Worm (Caenorhabditis elegans) whole organism, young adult: ENCODE data around the gene rme-1.

Source experiments
- B0019.2 ChIP-seq: fragments of 200-800 bp; sonication (Bioruptor generic); conservative IDR thresholded peaks from 2 replicates; pipeline ENCODE4 v1.3.6; 2022; ENCODE audit warnings: missing genetic modification reagents, missing genetic modification characterization, missing compliant biosample characterization
- B0035.1 ChIP-seq: sonication (generic microtip); optimal IDR thresholded peaks from 2 replicates; lab custom pipeline; 2016; ENCODE audit warnings: missing genetic modification characterization, mild to moderate bottlenecking, missing compliant biosample characterization, missing genotype, missing genetic modification reagents
- C06A6.2 ChIP-seq: fragments of 200-800 bp; sonication (Bioruptor generic); conservative IDR thresholded peaks from 2 replicates; pipeline ENCODE4 v1.3.6; 2022; ENCODE audit warnings: missing genetic modification characterization, missing compliant biosample characterization
- C17E4.6 ChIP-seq: fragments of 200-800 bp; sonication (Bioruptor generic); IDR thresholded peaks from 2 replicates; pipeline ENCODE4 v1.3.6; 2022; ENCODE audit warnings: missing genetic modification reagents, missing genetic modification characterization, missing compliant biosample characterization
- F10E7.11 ChIP-seq: sonication (generic microtip); optimal IDR thresholded peaks from 2 replicates; lab custom pipeline; 2017; ENCODE audit warnings: mild to moderate bottlenecking, missing genetic modification characterization, moderate library complexity, missing compliant biosample characterization
- F22D6.2 ChIP-seq: sonication (generic microtip); optimal IDR thresholded peaks from 2 replicates; lab custom pipeline; 2016; ENCODE audit warnings: mild to moderate bottlenecking, missing genetic modification characterization, missing compliant biosample characterization
- F39B2.1 ChIP-seq: fragments of 200-800 bp; sonication (Bioruptor generic); IDR thresholded peaks from 2 replicates; pipeline ENCODE4 v1.3.6; 2022; ENCODE audit warnings: missing genetic modification reagents, missing genetic modification characterization, missing compliant biosample characterization
- F57A8.1 ChIP-seq: fragments of 200-800 bp; sonication (Bioruptor generic); optimal IDR thresholded peaks from 2 replicates; lab custom pipeline; 2018; ENCODE audit warnings: mild to moderate bottlenecking, missing genetic modification characterization, moderate library complexity, missing compliant biosample characterization
- K11D2.4 ChIP-seq: fragments of 200-800 bp; sonication (Bioruptor generic); IDR thresholded peaks from 2 replicates; pipeline ENCODE4 v1.3.6; 2022; ENCODE audit warnings: missing genetic modification reagents, missing genetic modification characterization, missing compliant biosample characterization
- K12H6.12 ChIP-seq: fragments of 200-800 bp; sonication (Bioruptor generic); optimal IDR thresholded peaks from 2 replicates; lab custom pipeline; 2018; ENCODE audit warnings: mild to moderate bottlenecking, missing genetic modification characterization, missing compliant biosample characterization
- Y56A3A.18 ChIP-seq: fragments of 200-800 bp; sonication (Bioruptor generic); IDR thresholded peaks from 2 replicates; pipeline ENCODE4 v1.3.6; 2022; ENCODE audit warnings: missing genetic modification reagents, missing genetic modification characterization, missing compliant biosample characterization
- akir-1 ChIP-seq: fragments of 200-800 bp; sonication (Bioruptor generic); optimal IDR thresholded peaks from 2 replicates; lab custom pipeline; 2018; ENCODE audit warnings: mild to moderate bottlenecking, missing genetic modification characterization, moderate library complexity, missing compliant biosample characterization
- ama-1 ChIP-seq, 3 experiments: fragments of 150-350 bp in 1 of 3; sonication (generic microtip) in 2 of 3; optimal IDR thresholded peaks; 2 replicates each; lab custom pipeline; 2014 to 2018; ENCODE audit warnings: missing biosample characterization in 2 of 3, missing genetic modification characterization in 2 of 3, missing genetic modification reagents in 2 of 3
- attf-3 ChIP-seq: fragments of 200-800 bp; sonication (Bioruptor generic); conservative IDR thresholded peaks from 2 replicates; pipeline ENCODE4 v1.3.6; 2022; ENCODE audit warnings: missing genetic modification reagents, missing genetic modification characterization, missing compliant biosample characterization
- attf-6 ChIP-seq: fragments of 200-800 bp; sonication (Bioruptor generic); IDR thresholded peaks from 2 replicates; pipeline ENCODE4 v1.3.6; 2022; ENCODE audit warnings: missing genetic modification reagents, missing genetic modification characterization, missing compliant biosample characterization
- bed-1 ChIP-seq: fragments of 200-800 bp; sonication (Bioruptor generic); IDR thresholded peaks from 2 replicates; pipeline ENCODE4 v1.3.6; 2022; ENCODE audit warnings: missing genetic modification reagents, missing genetic modification characterization, missing compliant biosample characterization
- ceh-27 ChIP-seq: fragments of 200-800 bp; sonication (Bioruptor generic); optimal IDR thresholded peaks from 2 replicates; lab custom pipeline; 2018; ENCODE audit warnings: mild to moderate bottlenecking, missing genetic modification characterization, moderate library complexity, missing compliant biosample characterization
- dox-1 ChIP-seq: fragments of 200-800 bp; sonication (Bioruptor generic); IDR thresholded peaks from 2 replicates; pipeline ENCODE4 v1.3.6; 2022; ENCODE audit warnings: missing genetic modification reagents, missing genetic modification characterization, missing compliant biosample characterization
- egl-44 ChIP-seq: fragments of 200-800 bp; sonication (Bioruptor generic); IDR thresholded peaks from 2 replicates; pipeline ENCODE4 v1.3.6; 2022; ENCODE audit warnings: missing genetic modification reagents, missing genetic modification characterization, missing compliant biosample characterization
- egrh-3 ChIP-seq: fragments of 200-800 bp; sonication (Bioruptor generic); IDR thresholded peaks from 2 replicates; pipeline ENCODE4 v1.3.6; 2022; ENCODE audit warnings: missing genetic modification reagents, missing genetic modification characterization, missing compliant biosample characterization
- fkh-3 ChIP-seq: sonication (generic microtip); optimal IDR thresholded peaks from 2 replicates; lab custom pipeline; 2016; ENCODE audit warnings: mild to moderate bottlenecking, missing genetic modification characterization, missing compliant biosample characterization
- him-1 ChIP-seq: sonication (generic microtip); optimal IDR thresholded peaks from 2 replicates; lab custom pipeline; 2016; ENCODE audit warnings: missing genotype, missing genetic modification reagents, missing genetic modification characterization, missing compliant biosample characterization
- hmg-1.2 ChIP-seq: fragments of 200-800 bp; sonication (Bioruptor generic); IDR thresholded peaks from 2 replicates; pipeline ENCODE4 v1.3.6; 2022; ENCODE audit warnings: missing genetic modification reagents, missing genetic modification characterization, missing compliant biosample characterization
- lin-26 ChIP-seq: fragments of 200-800 bp; sonication (Bioruptor generic); IDR thresholded peaks from 2 replicates; pipeline ENCODE4 v1.3.6; 2022; ENCODE audit warnings: missing genetic modification reagents, missing genetic modification characterization, missing compliant biosample characterization
- lir-1 ChIP-seq: fragments of 200-800 bp; sonication (Bioruptor generic); conservative IDR thresholded peaks from 2 replicates; pipeline ENCODE4 v1.3.6; 2022; ENCODE audit warnings: missing genetic modification reagents, missing genetic modification characterization, missing compliant biosample characterization
- madf-3 ChIP-seq: fragments of 200-800 bp; sonication (Bioruptor generic); IDR thresholded peaks from 2 replicates; pipeline ENCODE4 v1.3.6; 2022; ENCODE audit warnings: missing genetic modification reagents, missing genetic modification characterization, missing compliant biosample characterization
- mcd-1 ChIP-seq: fragments of 200-800 bp; sonication (Bioruptor generic); IDR thresholded peaks from 2 replicates; pipeline ENCODE4 v1.3.6; 2022; ENCODE audit warnings: missing genetic modification reagents, missing genetic modification characterization, missing compliant biosample characterization
- mxl-1 ChIP-seq: sonication (generic microtip); optimal IDR thresholded peaks from 2 replicates; lab custom pipeline; 2016; ENCODE audit warnings: missing genetic modification characterization, missing compliant biosample characterization
- nfya-1 ChIP-seq: sonication (generic microtip); optimal IDR thresholded peaks from 2 replicates; lab custom pipeline; 2017; ENCODE audit warnings: antibody characterized with exemption, missing compliant biosample characterization, missing genetic modification characterization, borderline replicate concordance; ENCODE audit not compliant: insufficient read depth
- nhr-120 ChIP-seq: fragments of 200-800 bp; sonication (Bioruptor generic); IDR thresholded peaks from 2 replicates; pipeline ENCODE4 v1.3.6; 2022; ENCODE audit warnings: missing genetic modification characterization, missing compliant biosample characterization
- nhr-27 ChIP-seq: fragments of 200-800 bp; sonication (Bioruptor generic); optimal IDR thresholded peaks from 2 replicates; lab custom pipeline; 2018; ENCODE audit warnings: mild to moderate bottlenecking, missing genetic modification characterization, moderate library complexity, missing compliant biosample characterization
- pbrm-1 ChIP-seq: fragments of 200-800 bp; sonication (Bioruptor generic); IDR thresholded peaks from 2 replicates; pipeline ENCODE4 v1.3.6; 2022; ENCODE audit warnings: missing genetic modification reagents, missing genetic modification characterization, missing compliant biosample characterization
- rcor-1 ChIP-seq: fragments of 200-800 bp; sonication (Bioruptor generic); IDR thresholded peaks from 2 replicates; pipeline ENCODE4 v1.3.6; 2022; ENCODE audit warnings: missing genetic modification reagents, missing genetic modification characterization, missing compliant biosample characterization
- rpc-1 ChIP-seq, 2 experiments: fragments of 150-350 bp in 1 of 2; sonication (generic microtip) in 1 of 2; optimal IDR thresholded peaks; 2 replicates each; lab custom pipeline; 2014 to 2018; ENCODE audit warnings: missing biosample characterization in 1 of 2, missing genetic modification characterization in 1 of 2, missing genetic modification reagents in 1 of 2, missing genotype in 1 of 2
- snpc-1.1 ChIP-seq: sonication (generic microtip); optimal IDR thresholded peaks from 2 replicates; lab custom pipeline; 2017; ENCODE audit warnings: missing genetic modification characterization, mild to moderate bottlenecking, missing compliant biosample characterization, antibody characterized with exemption, moderate library complexity, missing genotype, missing genetic modification reagents; ENCODE audit not compliant: insufficient read depth
- snpc-3.4 ChIP-seq: sonication (generic microtip); optimal IDR thresholded peaks from 2 replicates; lab custom pipeline; 2017; ENCODE audit warnings: missing genetic modification characterization, mild to moderate bottlenecking, missing compliant biosample characterization, antibody characterized with exemption, moderate library complexity, missing genotype, missing genetic modification reagents
- snpc-4 ChIP-seq, 5 experiments: fragments of 150-350 bp in 1 of 5; sonication (generic microtip) in 4 of 5; optimal IDR thresholded peaks; 2 replicates each; lab custom pipeline; 2014 to 2018; ENCODE audit warnings: missing genetic modification characterization in 5 of 5, missing biosample characterization in 3 of 5, antibody characterized with exemption in 2 of 5, mild to moderate bottlenecking in 2 of 5, missing compliant biosample characterization in 2 of 5, missing genotype in 2 of 5, moderate library complexity in 2 of 5, missing genetic modification reagents in 1 of 5
- unc-130 ChIP-seq: sonication (generic microtip); optimal IDR thresholded peaks from 2 replicates; lab custom pipeline; 2016; ENCODE audit warnings: missing genetic modification reagents, missing genetic modification characterization, missing compliant biosample characterization
- unc-62 ChIP-seq: fragments of 150-350 bp; optimal IDR thresholded peaks from 2 replicates; lab custom pipeline; 2014; ENCODE audit warnings: missing biosample characterization, missing genetic modification reagents, missing genetic modification characterization
- zfh-2 ChIP-seq: fragments of 200-800 bp; sonication (Bioruptor generic); conservative IDR thresholded peaks from 2 replicates; pipeline ENCODE4 v1.3.6; 2022; ENCODE audit warnings: missing genetic modification reagents, missing genetic modification characterization, missing compliant biosample characterization
- ztf-3 ChIP-seq: fragments of 200-800 bp; sonication (Bioruptor generic); optimal IDR thresholded peaks from 2 replicates; lab custom pipeline; 2018; ENCODE audit warnings: mild to moderate bottlenecking, missing genetic modification characterization, missing compliant biosample characterization

The rme-1 gene

DNA sequence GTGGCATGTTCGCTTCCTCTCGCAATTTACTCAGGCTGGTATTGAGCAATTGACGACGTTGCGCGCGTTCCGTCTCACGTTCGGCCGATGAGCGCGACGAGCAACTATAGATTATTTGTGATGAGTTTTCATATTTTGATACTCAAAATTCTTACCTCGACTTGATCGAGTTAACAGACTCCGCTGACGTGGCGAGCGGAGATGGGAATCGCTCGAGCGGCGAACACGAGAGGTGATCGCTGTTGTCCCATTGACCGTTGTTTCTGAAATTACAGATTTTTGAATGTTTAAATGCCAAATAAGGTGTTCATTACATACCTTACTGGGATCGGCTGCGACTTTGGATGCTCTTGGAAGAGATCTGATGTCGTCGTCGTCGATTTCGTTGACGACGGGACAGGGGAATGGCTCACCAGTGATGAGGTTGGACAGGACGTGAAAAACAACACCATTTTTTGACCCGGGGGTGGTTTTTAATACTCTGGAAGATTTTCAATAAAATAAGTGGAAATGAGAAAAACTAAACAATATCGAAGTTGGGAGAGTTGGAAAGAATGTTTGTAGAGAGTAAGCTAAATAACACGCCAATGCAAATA lies 17.9 kb downstream of the rme-1 start, which contains the start of gene W06H8.6 (continued):
- TF ChIP-seq ztf-3 (peak; percentile 69), nfya-1 (tag; lab: Kevin White, UChicago) (no peak), mcd-1 (GFP tag; lab: Robert Waterston, UW) (peak; percentile 51)

DNA sequence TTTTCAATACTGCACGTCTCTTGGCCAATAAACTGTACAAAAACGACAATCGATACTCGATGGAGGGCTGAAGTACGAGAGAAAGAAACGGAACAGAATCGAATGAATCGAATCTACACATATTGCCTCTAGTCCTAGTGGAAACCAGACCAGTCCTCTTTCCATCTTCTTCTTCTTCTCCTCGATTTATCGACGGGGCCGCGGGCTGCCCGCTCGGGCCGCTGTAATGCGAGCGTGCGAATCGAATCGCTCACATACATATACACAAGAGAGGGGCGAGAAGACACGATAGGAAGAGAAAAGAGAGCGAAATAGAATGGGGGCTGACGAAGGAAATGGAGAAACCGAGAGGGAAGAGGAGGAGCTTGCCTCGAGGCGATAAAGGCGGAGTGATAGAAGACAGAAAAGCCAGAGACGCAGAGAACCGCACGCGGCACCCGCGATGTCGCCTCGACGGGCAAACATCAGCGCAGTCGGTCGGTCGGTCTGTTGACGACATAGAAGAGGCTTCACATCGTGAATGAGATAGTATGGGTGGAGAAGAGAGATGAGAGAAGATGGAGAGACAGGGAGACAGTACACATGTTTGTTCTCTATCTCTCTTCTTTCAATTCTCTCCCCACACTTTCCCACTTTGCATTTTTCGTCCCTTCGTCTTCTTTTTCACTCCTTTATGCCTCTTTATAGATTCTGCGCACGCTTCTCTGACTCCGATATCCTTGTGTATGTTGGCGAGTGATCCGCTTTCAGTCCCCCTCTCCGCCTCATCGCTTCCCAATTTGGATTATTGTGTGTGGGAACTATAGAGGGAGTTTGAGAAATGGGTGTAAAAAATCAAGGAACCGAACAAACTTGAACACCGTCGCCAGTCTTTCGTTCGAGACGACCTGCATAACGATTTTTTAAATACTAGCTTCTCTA lies 18.9 kb downstream of the rme-1 start:
- TF ChIP-seq F22D6.2 (peak; percentile 67), F10E7.11 (no peak), F57A8.1 (GFP tag; lab: Kevin White, UChicago) (no peak), dox-1 (GFP tag; lab: Robert Waterston, UW) (peak; percentile 59; the same call in 1 of the 2 replicates), madf-3 (GFP tag; lab: Robert Waterston, UW) (peak; percentile 50; the same call in 1 of the 2 replicates), akir-1 (GFP tag; lab: Kevin White, UChicago) (peak; percentile 45), nhr-27 (tag; lab: Kevin White, UChicago) (no peak), K11D2.4 (GFP tag; lab: Robert Waterston, UW) (peak; percentile 81; the same call in 1 of the 2 replicates), nhr-120 (GFP tag; lab: Robert Waterston, UW) (0 out of 2 replicates have a peak, but pooled peaks have one; percentile 16), snpc-4 (GFP tag; optimal IDR thresholded peaks at IDR 0.05; lab: Kevin White, UChicago) (no peak), snpc-4 (tag; optimal IDR thresholded peaks at IDR 0.05; lab: Kevin White, UChicago) (peak; percentile 58 to 69 (median 62)), C06A6.2 (peak; percentile 83), ama-1 (optimal IDR thresholded peaks at IDR 0.05; lab: Kevin White, UChicago) (peak; percentile 98), ama-1 (GFP tag; optimal IDR thresholded peaks at IDR 0.05; lab: Kevin White, UChicago) (peak in 1 of 2 experiments; percentile 15), mcd-1 (GFP tag; lab: Robert Waterston, UW) (peak; percentile 76), egrh-3 (GFP tag; lab: Robert Waterston, UW) (peak; percentile 87), attf-3 (peak; percentile 54; the same call in 1 of the 2 replicates), fkh-3 (tag; lab: Kevin White, UChicago) (no peak), snpc-1.1 (no peak), mxl-1 (tag; lab: Kevin White, UChicago) (peak; percentile 42), ceh-27 (GFP tag; lab: Kevin White, UChicago) (peak; percentile 60), pbrm-1 (GFP tag; lab: Robert Waterston, UW) (peak; percentile 81), rcor-1 (GFP tag; lab: Robert Waterston, UW) (peak; percentile 70), attf-6 (no peak), K12H6.12 (tag; lab: Kevin White, UChicago) (peak; percentile 99), hmg-1.2 (GFP tag; lab: Robert Waterston, UW) (peak; percentile 97), him-1 (tag; lab: Kevin White, UChicago) (no peak), unc-62 (GFP tag; lab: Kevin White, UChicago) (peak; percentile 78), lir-1 (GFP tag; lab: Robert Waterston, UW) (peak; percentile 53; the same call in 1 of the 2 replicates), lin-26 (peak; percentile 76; the same call in 1 of the 2 replicates), B0035.1 (tag; lab: Kevin White, UChicago) (peak; percentile 71), zfh-2 (GFP tag; lab: Robert Waterston, UW) (peak; percentile 99), C17E4.6 (no peak; the same call in 1 of the 2 replicates), bed-1 (GFP tag; lab: Robert Waterston, UW) (0 out of 2 replicates have a peak, but pooled peaks have one; percentile 60), rpc-1 (optimal IDR thresholded peaks at IDR 0.05; lab: Kevin White, UChicago) (no peak), rpc-1 (tag; optimal IDR thresholded peaks at IDR 0.05; lab: Kevin White, UChicago) (no peak), snpc-3.4 (tag; lab: Kevin White, UChicago) (peak; percentile 66), Y56A3A.18 (GFP tag; lab: Robert Waterston, UW) (peak; percentile 88; the same call in 1 of the 2 replicates), F39B2.1 (GFP tag; lab: Robert Waterston, UW) (0 out of 2 replicates have a peak, but pooled peaks have one; percentile 42), B0019.2 (no peak), unc-130 (no peak), egl-44 (GFP tag; lab: Robert Waterston, UW) (peak; percentile 88)
